Worm (Caenorhabditis elegans) whole organism, L4/young adult: ENCODE data around the gene Y76A2B.4.

Experiments used
- W03F9.2 ChIP-seq: fragments of 150-350 bp; optimal IDR thresholded peaks from 2 replicates; lab custom pipeline; 2014; ENCODE audit warnings: missing biosample characterization, missing genetic modification characterization
- dao-5 ChIP-seq: sonication (generic microtip); optimal IDR thresholded peaks from 2 replicates; lab custom pipeline; 2016; ENCODE audit warnings: missing genotype, missing genetic modification characterization, moderate library complexity, missing compliant biosample characterization
- him-1 ChIP-seq: sonication (generic microtip); optimal IDR thresholded peaks from 2 replicates; lab custom pipeline; 2016; ENCODE audit warnings: missing genotype, missing genetic modification reagents, missing genetic modification characterization, missing compliant biosample characterization

DNA sequence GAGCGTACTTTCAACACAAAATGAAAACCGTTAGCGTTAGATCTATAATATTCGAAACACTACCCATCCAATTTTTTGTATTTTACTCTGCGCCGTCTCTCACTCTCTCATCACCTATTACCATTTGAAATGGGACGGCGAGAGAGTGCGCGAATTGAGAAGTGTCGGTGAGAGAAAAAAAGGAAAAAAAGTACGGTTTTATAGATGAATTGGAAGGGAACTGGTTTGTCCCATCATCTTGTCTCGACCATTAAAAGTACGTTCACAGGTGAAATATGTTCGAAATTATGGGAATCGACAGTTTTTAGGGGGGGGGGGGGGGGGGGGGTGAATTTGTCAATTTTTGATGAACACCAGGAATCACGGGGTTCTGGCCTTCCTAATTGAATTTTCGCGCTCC, 11.9 kb downstream of the Y76A2B.4 start:
- TF ChIP-seq W03F9.2 (tag; lab: Kevin White, UChicago): no peak
- TF ChIP-seq dao-5 (tag; lab: Kevin White, UChicago): no peak
- TF ChIP-seq him-1 (tag; lab: Kevin White, UChicago): no peak
